Worm (Caenorhabditis elegans) whole organism, dauer: ENCODE data around the gene epc-1.

Experiments used
- unc-62 ChIP-seq: sonication (generic microtip); optimal IDR thresholded peaks from 2 replicates; lab custom pipeline; 2017; ENCODE audit warnings: missing biosample characterization, missing genetic modification reagents, missing genetic modification characterization

Gene epc-1

ce11 chrIII:12568962-12569361 is 39.4 kb downstream of the epc-1 start:
- TF ChIP-seq unc-62 (GFP tag; lab: Kevin White, UChicago), result no peak

ce11 chrIII:12568036-12568649 is 40.2 kb downstream of the epc-1 start:
- no peak for TF ChIP-seq unc-62 (GFP tag; lab: Kevin White, UChicago)

DNA sequence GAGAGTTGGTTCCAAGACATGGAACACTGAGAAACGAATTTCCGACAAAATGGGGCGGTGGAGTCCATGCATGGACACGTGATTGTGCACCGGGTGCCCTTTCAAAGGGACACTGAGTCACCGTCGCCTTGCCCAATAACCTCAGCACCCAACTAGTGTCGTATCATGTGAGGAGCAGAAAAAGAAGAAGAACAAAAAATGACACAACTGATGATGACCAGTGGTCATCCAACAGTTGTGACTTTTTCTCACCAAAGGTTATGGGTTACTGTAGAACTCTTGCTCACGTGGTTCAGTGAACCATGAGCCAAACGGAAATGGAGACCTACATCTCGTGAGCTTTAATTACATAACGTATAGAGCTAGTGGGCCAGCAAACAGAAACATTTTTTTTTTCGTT is 42.6 kb downstream of the epc-1 start:
- TF ChIP-seq unc-62 (GFP tag; lab: Kevin White, UChicago), result no peak

DNA sequence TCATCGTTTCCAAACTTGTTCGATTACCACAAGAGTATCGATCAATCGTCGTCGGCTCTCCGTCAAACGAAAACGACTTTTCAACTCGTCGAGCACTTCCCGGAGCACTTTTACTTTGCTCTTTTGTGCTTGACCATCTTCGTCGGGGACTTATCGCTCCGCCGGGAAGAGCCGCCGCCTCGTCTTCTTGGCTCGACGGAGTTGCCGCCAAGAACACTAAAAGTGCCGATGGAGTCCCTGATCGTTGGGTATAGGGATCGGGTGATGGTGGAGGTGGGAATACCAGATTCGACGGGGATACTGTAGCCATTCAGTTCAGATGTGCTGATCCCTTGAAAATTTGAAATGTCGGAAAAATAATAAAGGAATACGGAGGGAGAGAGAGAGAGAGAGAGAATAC is 45.6 kb downstream of the epc-1 start:
- no peak for TF ChIP-seq unc-62 (GFP tag; lab: Kevin White, UChicago)

DNA sequence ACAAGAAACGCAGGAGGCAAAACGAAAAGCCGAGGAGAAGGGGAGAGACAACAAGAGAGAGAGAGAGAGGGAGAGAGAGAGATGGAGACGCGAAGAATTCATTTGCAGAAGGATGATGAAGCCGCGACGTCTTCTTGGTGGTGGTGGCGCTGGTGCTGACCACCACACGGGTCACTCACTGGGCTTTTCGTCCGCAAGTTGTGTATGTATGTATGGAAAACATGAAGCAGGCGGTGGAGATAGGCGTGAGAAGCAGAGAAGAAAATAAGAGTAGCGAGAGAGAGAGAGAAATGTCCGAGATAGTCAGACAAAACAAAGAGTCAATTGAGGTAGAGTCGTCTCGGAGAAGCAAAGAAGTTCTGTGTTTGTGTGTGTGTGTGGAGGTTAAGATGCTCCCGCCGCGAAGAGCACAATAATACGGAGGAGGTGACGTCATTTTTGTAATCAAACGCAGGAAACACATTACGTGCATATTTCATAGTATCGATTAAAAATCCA is 50.2 kb downstream of the epc-1 start:
- TF ChIP-seq unc-62 (GFP tag; lab: Kevin White, UChicago), result no peak

ce11 chrIII:12556104-12556503 is 52.3 kb downstream of the epc-1 start:
- TF ChIP-seq unc-62 (GFP tag; lab: Kevin White, UChicago), result no peak

DNA sequence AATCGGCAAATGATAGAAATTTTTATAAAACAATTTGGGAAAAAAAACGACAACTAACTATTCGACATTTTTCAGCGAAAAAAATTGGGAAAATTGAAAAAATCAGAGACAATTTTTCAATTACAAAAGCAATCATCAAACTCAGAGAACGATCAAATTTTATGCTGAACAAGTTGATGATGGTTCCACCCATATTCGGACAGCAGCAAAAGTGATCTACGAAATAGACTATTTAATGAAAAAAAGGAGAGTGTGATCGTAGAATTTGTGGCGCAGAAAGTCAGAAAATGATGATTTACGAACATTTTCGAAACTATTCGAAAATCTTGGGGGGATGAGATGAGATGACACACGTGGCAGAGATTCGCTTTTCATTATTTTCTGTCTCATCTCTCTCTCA is 57.1 kb downstream of the epc-1 start:
- no peak for TF ChIP-seq unc-62 (GFP tag; lab: Kevin White, UChicago)

ce11 chrIII:12549657-12550056 is 58.7 kb downstream of the epc-1 start:
- no peak for TF ChIP-seq unc-62 (GFP tag; lab: Kevin White, UChicago)
